Worm (Caenorhabditis elegans) whole organism, late embryonic: ENCODE data around the gene cdc-42.

ENCODE experiments used
- K09A11.1 ChIP-seq: sonication (generic microtip); optimal IDR thresholded peaks from 2 replicates; lab custom pipeline; 2017; ENCODE audit warnings: antibody characterized with exemption, mild to moderate bottlenecking, missing genetic modification characterization, missing compliant biosample characterization; ENCODE audit not compliant: insufficient read depth
- Y22D7AL.16 ChIP-seq: sonication (generic microtip); optimal IDR thresholded peaks from 2 replicates; lab custom pipeline; 2016; ENCODE audit warnings: missing genetic modification characterization, missing compliant biosample characterization
- ceh-14 ChIP-seq: sonication (generic microtip); optimal IDR thresholded peaks from 2 replicates; lab custom pipeline; 2016; ENCODE audit warnings: missing genotype, missing genetic modification characterization, missing compliant biosample characterization
- ceh-2 ChIP-seq: sonication (generic microtip); optimal IDR thresholded peaks from 2 replicates; lab custom pipeline; 2016; ENCODE audit warnings: missing genotype, missing genetic modification characterization, missing compliant biosample characterization

- TF ChIP-seq ceh-14 (tag; lab: Kevin White, UChicago) = no peak
- TF ChIP-seq ceh-2 (tag; lab: Kevin White, UChicago) = no peak
- no peak for TF ChIP-seq K09A11.1
- TF ChIP-seq Y22D7AL.16 = no peak
Measured at ce11 chrII:7643214-7643613, 27.0 kb downstream of the cdc-42 start.
